Fruit fly (Drosophila melanogaster) whole organism, embryonic: ENCODE measurements around the gene yellow-f2.

Experiments used
- CG11723 ChIP-seq: fragments of 200-800 bp; sonication (Bioruptor generic); optimal IDR thresholded peaks from 2 replicates; lab custom pipeline; 2017; ENCODE audit warnings: missing biosample characterization, mild to moderate bottlenecking, missing genetic modification characterization
- CG1603 ChIP-seq: fragments of 200-800 bp; sonication (Bioruptor generic); optimal IDR thresholded peaks from 2 replicates; lab custom pipeline; 2019; ENCODE audit warnings: missing biosample characterization, mild to moderate bottlenecking, missing genetic modification characterization, moderate library complexity
- croc ChIP-seq: fragments of 200-800 bp; sonication (Bioruptor generic); conservative IDR thresholded peaks from 3 replicates; pipeline ENCODE4 v1.3.6; 2022; ENCODE audit warnings: missing biosample characterization, missing genetic modification characterization
- ind ChIP-seq: fragments of 200-800 bp; sonication (Bioruptor generic); optimal IDR thresholded peaks from 3 replicates; lab custom pipeline; 2016; ENCODE audit warnings: missing biosample characterization, missing genetic modification characterization

- TF ChIP-seq ind (GFP tag; lab: Kevin White, UChicago) (no peak), CG1603 (tag; lab: Kevin White, UChicago) (no peak), CG11723 (GFP tag; lab: Kevin White, UChicago) (no peak), croc (GFP tag; lab: Robert Waterston, UW) (no peak)
These were observed 35.6 kb upstream of the yellow-f2 start, which contains the start of the genes CG46281 and CG46280 for dm6 chr3R:13030257-13031173.
